Fruit fly (Drosophila melanogaster) whole organism, embryonic: ENCODE data around the gene CG5810.

Experiments
- CG10462 ChIP-seq: fragments of 200-800 bp; sonication (Bioruptor generic); optimal IDR thresholded peaks from 2 replicates; lab custom pipeline; 2016; ENCODE audit warnings: missing biosample characterization, missing genetic modification characterization
- CG10959 ChIP-seq: fragments of 200-800 bp; sonication (Bioruptor generic); IDR thresholded peaks from 2 replicates; pipeline ENCODE4 v1.3.6; 2022; ENCODE audit warnings: missing biosample characterization, missing genetic modification characterization
- CG11504 ChIP-seq: fragments of 200-800 bp; sonication (Bioruptor generic); optimal IDR thresholded peaks from 3 replicates; lab custom pipeline; 2019; ENCODE audit warnings: missing biosample characterization, mild to moderate bottlenecking, missing genetic modification characterization, moderate library complexity
- CG11695 ChIP-seq: fragments of 200-800 bp; sonication (Bioruptor generic); IDR thresholded peaks from 3 replicates; pipeline ENCODE4 v1.3.6; 2022; ENCODE audit warnings: missing biosample characterization, missing genetic modification characterization
- CG1233 ChIP-seq: fragments of 200-800 bp; sonication (Bioruptor generic); optimal IDR thresholded peaks from 4 replicates; lab custom pipeline; 2018; ENCODE audit warnings: missing biosample characterization, mild to moderate bottlenecking, missing genetic modification characterization
- CG14050 ChIP-seq: fragments of 200-800 bp; sonication (Bioruptor generic); IDR thresholded peaks from 3 replicates; pipeline ENCODE4 v1.3.6; 2022; ENCODE audit warnings: missing biosample characterization, missing genetic modification characterization
- CG15601 ChIP-seq: fragments of 200-800 bp; sonication (Bioruptor generic); optimal IDR thresholded peaks from 3 replicates; lab custom pipeline; 2019; ENCODE audit warnings: missing biosample characterization, mild to moderate bottlenecking, missing genetic modification characterization, moderate library complexity
- CG17568 ChIP-seq: fragments of 200-800 bp; sonication (Bioruptor generic); optimal IDR thresholded peaks from 2 replicates; lab custom pipeline; 2018; ENCODE audit warnings: missing biosample characterization, mild to moderate bottlenecking, missing genetic modification characterization, moderate library complexity
- CG30403 ChIP-seq: fragments of 200-800 bp; sonication (Bioruptor generic); optimal IDR thresholded peaks from 3 replicates; lab custom pipeline; 2016; ENCODE audit warnings: missing biosample characterization, missing genetic modification characterization
- CG3065 ChIP-seq: fragments of 200-800 bp; sonication (Bioruptor generic); optimal IDR thresholded peaks from 2 replicates; lab custom pipeline; 2016; ENCODE audit warnings: missing biosample characterization, missing genetic modification characterization
- CG34376 ChIP-seq: fragments of 200-800 bp; sonication (Bioruptor generic); optimal IDR thresholded peaks from 2 replicates; lab custom pipeline; 2018; ENCODE audit warnings: missing biosample characterization, mild to moderate bottlenecking, missing genetic modification characterization
- CG4404 ChIP-seq: fragments of 200-800 bp; sonication (Bioruptor generic); IDR thresholded peaks from 2 replicates; pipeline ENCODE4 v1.3.6; 2022; ENCODE audit warnings: missing biosample characterization, missing genetic modification characterization
- CG4424 ChIP-seq: fragments of 200-800 bp; sonication (Bioruptor generic); optimal IDR thresholded peaks from 3 replicates; lab custom pipeline; 2016; ENCODE audit warnings: missing biosample characterization, missing genetic modification characterization
- CG4820 ChIP-seq: fragments of 200-800 bp; sonication (Bioruptor generic); optimal IDR thresholded peaks from 3 replicates; lab custom pipeline; 2016; ENCODE audit warnings: missing biosample characterization, missing genetic modification characterization
- CG5953 ChIP-seq: fragments of 200-800 bp; sonication (Bioruptor generic); IDR thresholded peaks from 2 replicates; pipeline ENCODE4 v1.3.6; 2022; ENCODE audit warnings: missing biosample characterization, missing genetic modification characterization
- CG6175 ChIP-seq: fragments of 200-800 bp; sonication (Bioruptor generic); IDR thresholded peaks from 3 replicates; pipeline ENCODE4 v1.3.6; 2022; ENCODE audit warnings: missing biosample characterization, missing genetic modification characterization
- CG6272 ChIP-seq: fragments of 200-800 bp; sonication (Bioruptor generic); IDR thresholded peaks from 2 replicates; pipeline ENCODE4 v1.3.6; 2022; ENCODE audit warnings: missing biosample characterization, missing genetic modification characterization
- CG7372 ChIP-seq: fragments of 200-800 bp; sonication (Bioruptor generic); IDR thresholded peaks from 2 replicates; pipeline ENCODE4 v1.3.6; 2022; ENCODE audit warnings: missing biosample characterization, missing genetic modification characterization
- CG7745 ChIP-seq: fragments of 200-800 bp; sonication (Bioruptor generic); optimal IDR thresholded peaks from 2 replicates; lab custom pipeline; 2018; ENCODE audit warnings: missing biosample characterization, mild to moderate bottlenecking, missing genetic modification characterization, moderate library complexity
- CG8388 ChIP-seq: fragments of 200-800 bp; sonication (Bioruptor generic); optimal IDR thresholded peaks from 2 replicates; lab custom pipeline; 2019; ENCODE audit warnings: missing biosample characterization, mild to moderate bottlenecking, missing genetic modification characterization, moderate library complexity
- CG8478 ChIP-seq: fragments of >200 bp; optimal IDR thresholded peaks from 2 replicates; lab custom pipeline; 2018
- CG8944 ChIP-seq: fragments of 200-800 bp; sonication (Bioruptor generic); optimal IDR thresholded peaks from 3 replicates; lab custom pipeline; 2016; ENCODE audit warnings: missing biosample characterization, missing genetic modification characterization
- CG9437 ChIP-seq: fragments of 200-800 bp; sonication (Bioruptor generic); optimal IDR thresholded peaks from 2 replicates; lab custom pipeline; 2018; ENCODE audit warnings: missing biosample characterization, mild to moderate bottlenecking, missing genetic modification characterization
- Dbx ChIP-seq: fragments of 200-800 bp; sonication (Bioruptor generic); IDR thresholded peaks from 3 replicates; pipeline ENCODE4 v1.3.6; 2022; ENCODE audit warnings: missing biosample characterization, missing genetic modification characterization
- Doc3 ChIP-seq: fragments of 200-800 bp; sonication (Bioruptor generic); IDR thresholded peaks from 3 replicates; pipeline ENCODE4 v1.3.6; 2022; ENCODE audit warnings: missing biosample characterization, missing genetic modification characterization; ENCODE audit not compliant: partially characterized antibody
- Fer1 ChIP-seq: fragments of 200-800 bp; sonication (Bioruptor generic); optimal IDR thresholded peaks from 2 replicates; lab custom pipeline; 2017; ENCODE audit warnings: missing biosample characterization, mild to moderate bottlenecking, missing genetic modification characterization
- GATAe ChIP-seq: fragments of 200-800 bp; sonication (Bioruptor generic); conservative IDR thresholded peaks from 2 replicates; pipeline ENCODE4 v1.3.6; 2022; ENCODE audit warnings: missing biosample characterization, missing genetic modification characterization
- Gug ChIP-seq: fragments of 200-800 bp; sonication (Bioruptor generic); IDR thresholded peaks from 4 replicates; pipeline ENCODE4 v1.3.6; 2022; ENCODE audit warnings: missing biosample characterization, missing genetic modification characterization
- HLH4C ChIP-seq: fragments of 200-800 bp; sonication (Bioruptor generic); IDR thresholded peaks from 3 replicates; pipeline ENCODE4 v1.3.6; 2022; ENCODE audit warnings: missing biosample characterization, missing genetic modification characterization; ENCODE audit not compliant: partially characterized antibody
- Hsf ChIP-seq: fragments of 200-800 bp; sonication (Bioruptor generic); optimal IDR thresholded peaks from 3 replicates; lab custom pipeline; 2016; ENCODE audit warnings: missing biosample characterization, missing genetic modification characterization
- Jarid2 ChIP-seq: fragments of 200-800 bp; sonication (Bioruptor generic); optimal IDR thresholded peaks from 3 replicates; lab custom pipeline; 2017; ENCODE audit warnings: mild to moderate bottlenecking, missing biosample characterization, missing genetic modification reagents, missing genetic modification characterization
- Lpt ChIP-seq: fragments of >200 bp; optimal IDR thresholded peaks from 2 replicates; lab custom pipeline; 2018; ENCODE audit warnings: missing biosample characterization, missing genetic modification characterization
- MESR4 ChIP-seq: fragments of 200-800 bp; sonication (Bioruptor generic); optimal IDR thresholded peaks from 2 replicates; lab custom pipeline; 2018; ENCODE audit warnings: missing biosample characterization, mild to moderate bottlenecking, missing genetic modification characterization, moderate library complexity
- Med ChIP-seq: fragments of 200-800 bp; sonication (Bioruptor generic); peaks from one replicate; lab custom pipeline; 2016; ENCODE audit warnings: missing biosample characterization, missing genetic modification characterization, mild to moderate bottlenecking, inconsistent platforms, moderate library complexity
- Meics ChIP-seq: fragments of 200-800 bp; sonication (Bioruptor generic); optimal IDR thresholded peaks from 2 replicates; lab custom pipeline; 2017; ENCODE audit warnings: missing biosample characterization, mild to moderate bottlenecking, missing genetic modification characterization
- NK7.1 ChIP-seq: fragments of 200-800 bp; sonication (Bioruptor generic); optimal IDR thresholded peaks from 3 replicates; lab custom pipeline; 2016; ENCODE audit warnings: missing biosample characterization, missing genetic modification characterization
- Oaz ChIP-seq: fragments of 200-800 bp; sonication (Bioruptor generic); IDR thresholded peaks from 2 replicates; pipeline ENCODE4 v1.3.6; 2022; ENCODE audit warnings: missing biosample characterization, missing genetic modification characterization
- PHDP ChIP-seq: fragments of 200-800 bp; sonication (Bioruptor generic); optimal IDR thresholded peaks from 3 replicates; lab custom pipeline; 2018; ENCODE audit warnings: missing biosample characterization, mild to moderate bottlenecking, missing genetic modification characterization, moderate library complexity
- Rfx ChIP-seq: fragments of 200-800 bp; sonication (Bioruptor generic); IDR thresholded peaks from 2 replicates; pipeline ENCODE4 v1.3.6; 2022; ENCODE audit warnings: missing biosample characterization, missing genetic modification characterization
- Trl ChIP-seq, 3 experiments: fragments of >200 bp in 2 of 3; fragments of 200-800 bp in 1 of 3; sonication (Bioruptor generic) in 1 of 3; optimal IDR thresholded peaks; 2 replicates in 1 of 3; 3 replicates in 2 of 3; lab custom pipeline; 2016 to 2017; ENCODE audit warnings: missing biosample characterization in 1 of 3, missing genetic modification characterization in 1 of 3
- Xrp1 ChIP-seq: fragments of 200-800 bp; sonication (Bioruptor generic); IDR thresholded peaks from 2 replicates; pipeline ENCODE4 v1.3.6; 2022; ENCODE audit warnings: missing biosample characterization, missing genetic modification characterization
- btn ChIP-seq: fragments of 200-800 bp; sonication (Bioruptor generic); optimal IDR thresholded peaks from 2 replicates; lab custom pipeline; 2016; ENCODE audit warnings: missing biosample characterization, missing genetic modification characterization
- cato ChIP-seq: fragments of 200-800 bp; sonication (Bioruptor generic); optimal IDR thresholded peaks from 2 replicates; lab custom pipeline; 2016; ENCODE audit warnings: missing biosample characterization, missing genetic modification characterization, borderline replicate concordance
- caup ChIP-seq: fragments of 200-800 bp; sonication (Bioruptor generic); optimal IDR thresholded peaks from 3 replicates; lab custom pipeline; 2017; ENCODE audit warnings: missing biosample characterization, mild to moderate bottlenecking, missing genetic modification characterization, moderate library complexity; ENCODE audit not compliant: severe bottlenecking
- gsb-n ChIP-seq: fragments of 200-800 bp; sonication (Bioruptor generic); optimal IDR thresholded peaks from 3 replicates; lab custom pipeline; 2018; ENCODE audit warnings: missing biosample characterization, mild to moderate bottlenecking, missing genetic modification characterization
- rib ChIP-seq: fragments of 200-800 bp; sonication (Bioruptor generic); IDR thresholded peaks from 2 replicates; pipeline ENCODE4 v1.3.6; 2022; ENCODE audit warnings: missing biosample characterization, missing genetic modification characterization
- scrt ChIP-seq: fragments of 200-800 bp; sonication (Bioruptor generic); optimal IDR thresholded peaks from 2 replicates; lab custom pipeline; 2018; ENCODE audit warnings: missing biosample characterization, mild to moderate bottlenecking, missing genetic modification characterization, moderate library complexity
- slbo ChIP-seq: fragments of 200-800 bp; sonication (Bioruptor generic); IDR thresholded peaks from 2 replicates; pipeline ENCODE4 v1.3.6; 2022; ENCODE audit warnings: missing biosample characterization, missing genetic modification characterization
- sug ChIP-seq: fragments of 200-800 bp; optimal IDR thresholded peaks from 2 replicates; lab custom pipeline; 2019; ENCODE audit warnings: missing biosample characterization, mild to moderate bottlenecking, missing genetic modification characterization, moderate library complexity
- usp ChIP-seq: fragments of >200 bp; optimal IDR thresholded peaks from 2 replicates; lab custom pipeline; 2017; ENCODE audit warnings: missing biosample characterization, missing genetic modification characterization
- vvl ChIP-seq: fragments of 200-800 bp; sonication (Bioruptor generic); IDR thresholded peaks from 2 replicates; pipeline ENCODE4 v1.3.6; 2022; ENCODE audit warnings: missing biosample characterization, missing genetic modification characterization
- zen ChIP-seq: fragments of 200-800 bp; sonication (Bioruptor generic); optimal IDR thresholded peaks from 3 replicates; lab custom pipeline; 2018; ENCODE audit warnings: missing biosample characterization, mild to moderate bottlenecking, missing genetic modification characterization, moderate library complexity

Gene CG5810

DNA sequence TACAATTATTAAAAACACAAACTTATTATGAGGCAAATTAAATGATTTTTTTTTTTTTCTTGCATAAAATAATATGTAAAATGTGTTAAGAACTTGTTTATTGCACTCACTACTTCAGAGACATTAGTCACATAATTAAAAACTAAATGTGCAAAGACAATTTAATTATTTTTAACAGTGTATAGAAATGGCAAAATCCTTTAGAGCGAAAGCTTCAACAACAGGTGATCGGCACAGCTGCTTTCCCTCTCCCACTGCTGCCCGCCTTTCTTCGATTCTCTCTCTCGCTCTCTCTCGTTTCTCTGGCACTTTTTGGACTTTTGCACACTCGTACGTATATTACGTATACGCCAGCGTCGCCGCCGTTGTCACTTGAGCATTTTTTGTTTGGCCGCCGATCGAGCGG lies 16.8 kb downstream of the CG5810 start (continued):
- TF ChIP-seq CG30403 (GFP tag; lab: Kevin White, UChicago), result peak; percentile 27
- TF ChIP-seq CG7745 (tag; lab: Kevin White, UChicago), result no peak
- no peak for TF ChIP-seq Lpt
- no peak for TF ChIP-seq CG3065 (GFP tag; lab: Kevin White, UChicago)
- TF ChIP-seq CG4404 (GFP tag; lab: Robert Waterston, UW), result no peak
- TF ChIP-seq MESR4 (GFP tag; lab: Kevin White, UChicago), result no peak
- peak; percentile 9 for TF ChIP-seq CG11504
- TF ChIP-seq Oaz (GFP tag; lab: Robert Waterston, UW), result no peak
- no peak for TF ChIP-seq zen (tag; lab: Kevin White, UChicago)
- peak; percentile 26; the same call in 1 of the 2 replicates for TF ChIP-seq Xrp1 (GFP tag; lab: Robert Waterston, UW)
- TF ChIP-seq CG8944 (GFP tag; lab: Kevin White, UChicago), result no peak
- no peak for TF ChIP-seq HLH4C (GFP tag; lab: Robert Waterston, UW)
- no peak for TF ChIP-seq CG1233
- no peak for TF ChIP-seq CG6175 (GFP tag; lab: Robert Waterston, UW)
- no peak for TF ChIP-seq PHDP (tag; lab: Kevin White, UChicago)
- TF ChIP-seq Gug (GFP tag; lab: Robert Waterston, UW), result no peak
- TF ChIP-seq Rfx (GFP tag; lab: Robert Waterston, UW), result peak; percentile 28
- TF ChIP-seq CG10462, result no peak
- no peak for TF ChIP-seq sug (tag; lab: Kevin White, UChicago)
- TF ChIP-seq btn (GFP tag; lab: Kevin White, UChicago), result no peak
- peak; percentile 68 for TF ChIP-seq Med (GFP tag; lab: Kevin White, UChicago)
- TF ChIP-seq NK7.1 (GFP tag; lab: Kevin White, UChicago), result no peak
- TF ChIP-seq Dbx (GFP tag; lab: Robert Waterston, UW), result no peak
- TF ChIP-seq Hsf (GFP tag; lab: Kevin White, UChicago), result no peak
- TF ChIP-seq CG10959 (GFP tag; lab: Robert Waterston, UW), result no peak
- no peak for TF ChIP-seq GATAe (GFP tag; lab: Robert Waterston, UW)
- no peak for TF ChIP-seq CG6272 (GFP tag; lab: Robert Waterston, UW)
- TF ChIP-seq Doc3 (GFP tag; lab: Robert Waterston, UW), result no peak
- TF ChIP-seq slbo, result 0 out of 2 replicates have a peak, but pooled peaks have one; percentile 10
- TF ChIP-seq rib (GFP tag; lab: Robert Waterston, UW), result no peak
- peak; percentile 8 for TF ChIP-seq Fer1 (GFP tag; lab: Kevin White, UChicago)
- TF ChIP-seq CG7372 (GFP tag; lab: Robert Waterston, UW), result peak; percentile 72
- TF ChIP-seq CG34376 (GFP tag; lab: Kevin White, UChicago), result no peak
- TF ChIP-seq scrt, result no peak
- TF ChIP-seq vvl (GFP tag; lab: Robert Waterston, UW), result 0 out of 2 replicates have a peak, but pooled peaks have one; percentile 16
- TF ChIP-seq CG8478 (lab: Kevin White, UChicago), result no peak
- TF ChIP-seq Jarid2 (GFP tag; lab: Kevin White, UChicago), result no peak
- no peak for TF ChIP-seq CG17568 (GFP tag; lab: Kevin White, UChicago)
- no peak for TF ChIP-seq CG15601
- peak; percentile 1 for TF ChIP-seq Meics (GFP tag; lab: Kevin White, UChicago)
- no peak for TF ChIP-seq cato (GFP tag; lab: Kevin White, UChicago)
- TF ChIP-seq CG11695, result 0 out of 3 replicates have a peak, but pooled peaks have one; percentile 31
- no peak for TF ChIP-seq CG4820 (GFP tag; lab: Kevin White, UChicago)
- no peak for TF ChIP-seq usp (GFP tag; lab: Kevin White, UChicago)
- TF ChIP-seq CG14050 (GFP tag; lab: Robert Waterston, UW), result no peak
- no peak for TF ChIP-seq CG5953
- no peak for TF ChIP-seq CG4424 (GFP tag; lab: Kevin White, UChicago)
- peak in 1 of 2 experiments; percentile 53 for TF ChIP-seq Trl (optimal IDR thresholded peaks at IDR 0.05; lab: Kevin White, UChicago)
- TF ChIP-seq Trl (GFP tag; optimal IDR thresholded peaks at IDR 0.05; lab: Kevin White, UChicago), result no peak
- TF ChIP-seq CG8388, result no peak
- TF ChIP-seq gsb-n (tag; lab: Kevin White, UChicago), result no peak
- TF ChIP-seq caup (GFP tag; lab: Kevin White, UChicago), result no peak
- no peak for TF ChIP-seq CG9437 (GFP tag; lab: Kevin White, UChicago)
